Worm (Caenorhabditis elegans): ENCODE measurements around the gene tgt-1.

DNA sequence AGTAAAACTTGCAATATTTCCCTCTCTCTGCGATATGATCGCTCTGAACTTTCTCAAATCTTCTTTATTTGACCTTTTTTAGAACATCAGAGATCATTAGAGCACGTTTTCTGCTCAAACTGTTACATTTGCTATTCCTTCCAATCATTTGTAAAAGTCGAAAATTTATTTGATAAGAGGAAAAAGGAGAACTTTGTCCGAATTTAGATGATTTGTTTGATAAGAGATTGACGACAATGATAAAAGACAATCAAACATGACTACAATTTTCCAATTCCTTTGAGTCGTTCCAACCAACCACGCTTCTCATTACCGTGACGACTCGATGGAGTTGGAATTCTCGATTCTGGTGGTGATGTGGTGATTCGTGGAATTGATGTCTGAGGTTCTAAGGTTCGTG, 41.7 kb downstream of the tgt-1 start:
- TF ChIP-seq skn-1 (tag; optimal IDR thresholded peaks at IDR 0.05) (no peak), fos-1 (tag; optimal IDR thresholded peaks at IDR 0.05) (peak; percentile 60), egl-27 (tag; optimal IDR thresholded peaks at IDR 0.05) (no peak), peb-1 (tag; optimal IDR thresholded peaks at IDR 0.05) (no peak)
